Worm (Caenorhabditis elegans) whole organism, L1 larva: Measurements from ENCODE around the gene mrps-18B.

ENCODE experiments used
- C04F5.9 ChIP-seq: sonication (generic microtip); optimal IDR thresholded peaks from 2 replicates; lab custom pipeline; 2016; ENCODE audit warnings: missing genetic modification characterization, missing compliant biosample characterization
- aly-2 ChIP-seq: fragments of 150-350 bp; optimal IDR thresholded peaks from 2 replicates; lab custom pipeline; 2014; ENCODE audit warnings: missing biosample characterization, missing genetic modification characterization
- ama-1 ChIP-seq: fragments of 150-350 bp; optimal IDR thresholded peaks from 2 replicates; lab custom pipeline; 2014
- jun-1 ChIP-seq: fragments of 150-350 bp; optimal IDR thresholded peaks from 2 replicates; lab custom pipeline; 2014; ENCODE audit warnings: missing biosample characterization, missing genetic modification reagents, missing genetic modification characterization
- lin-35 ChIP-seq, 2 experiments: fragments of 150-350 bp; optimal IDR thresholded peaks; 2 replicates each; lab custom pipeline; 2014; ENCODE audit warnings: missing biosample characterization in 2 of 2, missing genetic modification characterization in 2 of 2, missing genetic modification reagents in 2 of 2
- nhr-28 ChIP-seq: fragments of 150-350 bp; optimal IDR thresholded peaks from 2 replicates; lab custom pipeline; 2014; ENCODE audit warnings: missing biosample characterization, missing genetic modification characterization
- pqm-1 ChIP-seq: sonication (generic microtip); optimal IDR thresholded peaks from 3 replicates; lab custom pipeline; 2017; ENCODE audit warnings: missing biosample characterization, missing genetic modification characterization
- unc-62 ChIP-seq: fragments of 150-350 bp; optimal IDR thresholded peaks from 2 replicates; lab custom pipeline; 2014; ENCODE audit warnings: missing biosample characterization, missing genetic modification reagents, missing genetic modification characterization
- zag-1 ChIP-seq: fragments of 150-350 bp; optimal IDR thresholded peaks from 2 replicates; lab custom pipeline; 2014; ENCODE audit warnings: missing biosample characterization, missing genetic modification characterization

- no peak for TF ChIP-seq unc-62
- no peak for TF ChIP-seq zag-1 (tag; lab: Kevin White, UChicago)
- no peak for TF ChIP-seq aly-2
- no peak for TF ChIP-seq C04F5.9 (tag; lab: Kevin White, UChicago)
- peak; percentile 23 for TF ChIP-seq ama-1
- no peak for TF ChIP-seq nhr-28 (tag; lab: Kevin White, UChicago)
- TF ChIP-seq jun-1 (tag; lab: Kevin White, UChicago), result no peak
- no peak for TF ChIP-seq pqm-1 (tag; lab: Kevin White, UChicago)
- TF ChIP-seq lin-35 (GFP tag; optimal IDR thresholded peaks at IDR 0.05; lab: Kevin White, UChicago), result peak; percentile 67 to 94
Measured at ce11 chrII:8566039-8566438, 40.6 kb downstream of the mrps-18B start, which contains the start of gene stc-1.
